Worm (Caenorhabditis elegans) whole organism, mixed stage, embryonic: Measurements from ENCODE around the gene glr-8.

ENCODE experiments used
- elt-1 ChIP-seq: sonication (generic microtip); optimal IDR thresholded peaks from 2 replicates; lab custom pipeline; 2017; ENCODE audit warnings: missing genetic modification characterization, mild to moderate bottlenecking, missing compliant biosample characterization, antibody characterized with exemption, moderate library complexity, borderline replicate concordance; ENCODE audit not compliant: insufficient read depth
- hlh-1 ChIP-seq: fragments of 150-350 bp; optimal IDR thresholded peaks from 2 replicates; lab custom pipeline; 2014; ENCODE audit warnings: missing biosample characterization, missing genetic modification reagents, missing genetic modification characterization
- lin-13 ChIP-seq: fragments of 150-350 bp; optimal IDR thresholded peaks from 2 replicates; lab custom pipeline; 2014; ENCODE audit warnings: missing biosample characterization, missing genetic modification characterization
- lsy-2 ChIP-seq: fragments of 150-350 bp; optimal IDR thresholded peaks from 2 replicates; lab custom pipeline; 2014; ENCODE audit warnings: missing biosample characterization, missing genetic modification characterization
- mep-1 ChIP-seq: fragments of 150-350 bp; optimal IDR thresholded peaks from 2 replicates; lab custom pipeline; 2017; ENCODE audit warnings: missing biosample characterization, missing genetic modification reagents, missing genetic modification characterization, inconsistent platforms
- pha-4 ChIP-seq: fragments of 150-350 bp; optimal IDR thresholded peaks from 2 replicates; lab custom pipeline; 2018; ENCODE audit warnings: missing biosample characterization, missing genetic modification reagents, missing genetic modification characterization
- snpc-4 ChIP-seq: fragments of 150-350 bp; optimal IDR thresholded peaks from 2 replicates; lab custom pipeline; 2014; ENCODE audit warnings: missing biosample characterization, missing genetic modification characterization
- sptf-1 ChIP-seq: sonication (generic microtip); optimal IDR thresholded peaks from 2 replicates; lab custom pipeline; 2017; ENCODE audit warnings: mild to moderate bottlenecking, missing genetic modification characterization, moderate library complexity, missing compliant biosample characterization
- unc-39 ChIP-seq: fragments of 150-350 bp; optimal IDR thresholded peaks from 2 replicates; lab custom pipeline; 2014; ENCODE audit warnings: missing biosample characterization, missing genetic modification characterization
- zip-8 ChIP-seq: fragments of 150-350 bp; optimal IDR thresholded peaks from 2 replicates; lab custom pipeline; 2014; ENCODE audit warnings: missing biosample characterization, missing genetic modification characterization

DNA sequence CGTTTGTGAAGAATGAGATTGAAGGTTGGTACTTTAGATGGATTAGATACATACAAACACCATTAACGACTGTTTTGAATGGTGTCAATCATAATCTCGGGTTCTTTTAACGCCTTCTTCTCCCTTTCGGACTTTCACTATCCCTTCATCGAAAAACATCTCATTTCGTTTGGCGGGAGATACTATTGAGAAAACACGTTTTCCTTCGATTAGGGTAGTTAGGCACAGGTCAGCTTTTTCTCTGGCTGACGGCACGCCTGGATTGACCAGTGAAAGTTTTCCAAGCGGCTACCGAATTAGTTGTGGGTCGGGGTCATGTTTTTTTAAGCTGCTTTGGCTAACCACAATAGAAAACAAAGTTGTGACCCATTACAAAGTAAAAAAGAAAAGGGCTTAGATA is 14.2 kb downstream of the glr-8 start:
- TF ChIP-seq elt-1 (no peak), hlh-1 (tag; lab: Kevin White, UChicago) (no peak), unc-39 (tag; lab: Kevin White, UChicago) (no peak), lsy-2 (tag; lab: Kevin White, UChicago) (no peak), sptf-1 (tag; lab: Kevin White, UChicago) (no peak), snpc-4 (tag; lab: Kevin White, UChicago) (no peak), pha-4 (no peak), lin-13 (tag; lab: Kevin White, UChicago) (no peak), mep-1 (tag; lab: Kevin White, UChicago) (no peak), zip-8 (no peak)
